Fruit fly (Drosophila melanogaster) whole organism: ENCODE measurements around the gene SCAR.

Source experiments
- CG8478 ChIP-seq: fragments of >200 bp; optimal IDR thresholded peaks from 2 replicates; lab custom pipeline; 2018; ENCODE audit warnings: inconsistent platforms
- Dll ChIP-seq: fragments of >200 bp; optimal IDR thresholded peaks from 2 replicates; lab custom pipeline; 2017
- EcR ChIP-seq, 2 experiments: fragments of >200 bp; optimal IDR thresholded peaks; 2 replicates each; lab custom pipeline; 2017; ENCODE audit warnings: missing biosample characterization in 2 of 2, missing genetic modification characterization in 2 of 2, missing genetic modification reagents in 2 of 2
- pan ChIP-seq: fragments of >200 bp; optimal IDR thresholded peaks from 2 replicates; lab custom pipeline; 2017
- psq ChIP-seq: fragments of >200 bp; optimal IDR thresholded peaks from 2 replicates; lab custom pipeline; 2017
- usp ChIP-seq: fragments of >200 bp; optimal IDR thresholded peaks from 2 replicates; lab custom pipeline; 2017; ENCODE audit warnings: missing biosample characterization, missing genetic modification characterization, mixed read lengths

SCAR gene

DNA sequence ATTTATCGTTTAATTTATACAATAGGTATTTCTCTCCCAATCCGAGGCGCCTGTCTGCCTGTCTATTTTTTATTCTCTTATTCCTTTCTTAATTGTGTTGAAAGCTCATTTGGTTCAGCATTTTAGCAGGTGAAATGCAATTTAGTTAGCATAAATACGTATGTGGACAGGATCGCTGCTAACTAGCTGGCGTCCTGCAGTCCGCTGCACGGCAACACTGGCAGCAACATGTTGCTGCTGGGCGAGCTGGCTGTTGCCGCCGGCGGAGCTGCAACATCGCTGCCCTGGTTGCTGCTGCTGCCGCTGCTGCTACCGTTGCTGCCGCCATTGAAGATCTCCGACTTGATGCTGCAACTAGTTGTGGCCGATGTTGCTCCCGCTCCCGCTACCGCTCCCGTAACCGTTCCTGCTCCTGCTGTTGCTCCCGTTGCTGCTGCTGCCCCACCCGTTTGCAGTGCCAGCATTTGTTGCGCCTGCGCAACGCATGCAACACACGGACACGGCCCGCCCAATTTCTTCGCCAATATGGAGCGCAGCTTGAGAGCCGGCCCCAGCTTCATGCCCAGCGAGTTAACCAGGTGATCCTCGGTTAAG lies 37.5 kb downstream of the SCAR start:
- TF ChIP-seq CG8478 (lab: Kevin White, UChicago) (no peak), EcR (GFP tag; optimal IDR thresholded peaks at IDR 0.05; lab: Kevin White, UChicago) (no peak), Dll (no peak), psq (lab: Kevin White, UChicago) (no peak), pan (no peak), usp (GFP tag; lab: Kevin White, UChicago) (no peak)

DNA sequence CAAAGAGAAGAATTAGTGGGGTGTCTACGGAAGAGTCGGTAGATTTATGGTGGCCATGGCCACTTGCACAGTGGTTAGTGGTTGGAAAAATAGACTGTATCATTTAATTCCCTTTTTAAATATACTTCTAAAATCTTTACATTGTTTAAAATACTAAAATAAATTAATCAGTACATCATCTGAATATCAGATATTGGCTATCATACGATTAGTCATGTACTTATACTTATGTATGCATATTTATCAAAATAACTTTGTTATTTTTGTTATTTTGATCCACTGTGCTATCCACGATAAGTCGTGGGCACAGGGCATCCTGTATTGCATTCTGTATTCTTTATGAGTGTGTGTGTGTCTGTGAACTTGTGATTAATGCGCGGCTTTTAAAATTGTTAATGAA lies 38.1 kb downstream of the SCAR start:
- no peak for TF ChIP-seq Dll
- TF ChIP-seq pan = no peak
- no peak for TF ChIP-seq CG8478 (lab: Kevin White, UChicago)
- no peak for TF ChIP-seq psq (lab: Kevin White, UChicago)
- TF ChIP-seq EcR (GFP tag; optimal IDR thresholded peaks at IDR 0.05; lab: Kevin White, UChicago) = no peak
- no peak for TF ChIP-seq usp (GFP tag; lab: Kevin White, UChicago)

dm6 chr2L:11015320-11015719 lies 38.7 kb downstream of the SCAR start, which contains the start of gene Acp32CD:
Acp32CD (plus strand) TSS chr2L:11015620.
- TF ChIP-seq usp (GFP tag; lab: Kevin White, UChicago) (no peak), EcR (GFP tag; optimal IDR thresholded peaks at IDR 0.05; lab: Kevin White, UChicago) (no peak), Dll (no peak), pan (no peak), psq (lab: Kevin White, UChicago) (no peak), CG8478 (lab: Kevin White, UChicago) (no peak)

DNA sequence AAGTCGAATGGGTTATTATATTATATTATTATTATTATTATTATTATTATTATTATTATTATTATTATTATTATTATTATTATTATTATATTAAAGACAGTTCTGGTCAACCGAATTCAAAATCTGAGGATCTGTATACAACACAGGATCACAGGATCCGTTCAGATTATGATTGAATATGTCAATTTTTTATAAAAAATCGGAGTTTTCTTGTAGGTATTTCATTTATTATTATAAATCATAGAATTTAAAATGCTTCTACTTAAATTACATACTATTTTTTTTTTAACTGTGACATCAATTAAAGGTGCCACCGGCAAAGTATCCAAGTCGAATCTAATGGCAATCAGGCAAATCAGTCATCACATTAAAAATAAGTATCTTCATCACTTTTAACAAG lies 40.1 kb downstream of the SCAR start, which contains the start of gene CG14913:
TSS of gene CG14913 (plus strand) at position 301 of the 400 bp plus-strand sequence.
- no peak for TF ChIP-seq EcR (GFP tag; optimal IDR thresholded peaks at IDR 0.05; lab: Kevin White, UChicago)
- TF ChIP-seq pan = no peak
- TF ChIP-seq Dll = no peak
- TF ChIP-seq CG8478 (lab: Kevin White, UChicago) = no peak
- no peak for TF ChIP-seq usp (GFP tag; lab: Kevin White, UChicago)
- no peak for TF ChIP-seq psq (lab: Kevin White, UChicago)

DNA sequence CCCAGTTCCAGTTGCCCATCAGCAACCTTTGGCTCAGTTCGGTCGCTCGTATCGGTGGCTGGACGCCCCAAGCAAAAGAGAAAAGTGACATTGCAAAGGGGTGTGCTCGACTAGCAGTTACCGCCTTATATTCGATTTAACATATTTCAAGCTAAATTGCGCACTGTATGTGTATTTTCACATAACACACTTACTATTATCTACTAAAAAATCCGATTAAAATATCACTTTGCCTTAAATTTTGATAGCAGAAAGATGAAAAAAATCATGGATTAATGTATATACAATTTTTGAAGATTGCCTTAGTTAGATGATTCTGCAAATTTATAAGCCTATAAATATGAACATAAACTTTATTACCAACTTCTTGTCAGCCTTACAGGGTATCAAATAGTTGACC lies 45.0 kb downstream of the SCAR start:
- peak; percentile 78 for TF ChIP-seq pan
- TF ChIP-seq Dll = no peak

- TF ChIP-seq CG8478 (lab: Kevin White, UChicago) (no peak), psq (lab: Kevin White, UChicago) (no peak)
Measured at dm6 chr2L:11022804-11023203, 46.2 kb downstream of the SCAR start.

DNA sequence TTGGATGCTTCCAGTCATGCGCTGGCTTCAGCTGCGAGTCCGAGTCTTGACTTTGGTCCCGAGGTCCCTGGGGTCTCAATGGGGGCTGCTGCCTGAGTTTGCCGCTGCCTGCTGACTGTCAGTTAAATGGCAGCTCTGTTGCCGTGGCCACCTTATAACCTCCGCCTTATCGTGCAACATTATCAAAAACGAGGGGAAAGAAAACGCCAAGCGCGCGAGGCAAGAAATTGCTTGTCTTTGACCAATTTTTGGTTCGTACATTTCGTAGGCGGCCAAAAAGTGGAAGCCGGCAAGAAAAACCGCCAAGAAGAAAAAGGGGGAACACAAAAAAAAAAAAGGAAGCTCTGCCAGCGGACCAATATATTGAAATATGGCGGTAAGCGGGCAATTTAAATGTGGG lies 47.3 kb downstream of the SCAR start:
- TF ChIP-seq pan = no peak
- no peak for TF ChIP-seq CG8478 (lab: Kevin White, UChicago)
- TF ChIP-seq usp (GFP tag; lab: Kevin White, UChicago) = no peak
- no peak for TF ChIP-seq EcR (GFP tag; optimal IDR thresholded peaks at IDR 0.05; lab: Kevin White, UChicago)
- TF ChIP-seq Dll = no peak
- TF ChIP-seq psq (lab: Kevin White, UChicago) = no peak

DNA sequence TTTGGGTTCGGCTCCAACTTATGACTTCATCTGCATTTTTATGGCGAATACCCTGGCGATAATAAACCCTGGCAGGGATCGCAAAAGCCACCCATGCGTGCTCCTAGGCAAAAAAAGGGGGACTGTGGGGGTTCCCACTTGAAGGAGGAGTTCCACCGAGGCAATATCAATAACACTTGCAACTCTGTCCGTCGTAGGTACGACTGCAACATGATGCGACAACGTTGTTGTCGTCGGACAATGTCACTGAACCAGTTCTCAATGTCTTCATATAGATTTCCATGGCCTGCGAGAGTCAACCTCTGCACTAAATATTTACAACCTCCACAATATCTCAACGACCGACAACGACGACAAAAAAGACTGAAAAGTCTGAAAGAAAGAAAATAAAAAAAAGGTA lies 50.6 kb downstream of the SCAR start:
- TF ChIP-seq psq (lab: Kevin White, UChicago) (no peak), usp (GFP tag; lab: Kevin White, UChicago) (no peak), CG8478 (lab: Kevin White, UChicago) (no peak), Dll (no peak), pan (no peak), EcR (GFP tag; optimal IDR thresholded peaks at IDR 0.05; lab: Kevin White, UChicago) (no peak)

- TF ChIP-seq usp (GFP tag; lab: Kevin White, UChicago) (no peak), psq (lab: Kevin White, UChicago) (no peak), EcR (GFP tag; optimal IDR thresholded peaks at IDR 0.05; lab: Kevin White, UChicago) (no peak), CG8478 (lab: Kevin White, UChicago) (no peak), Dll (no peak), pan (no peak)
Measured at dm6 chr2L:11027825-11028496, 51.4 kb downstream of the SCAR start.
